Worm (Caenorhabditis elegans): ENCODE results near the gene F57C2.5.
"Not testable (repeated sequence)": the region's sequence is repeated elsewhere in the genome, so short reads cannot be mapped to it uniquely, and the experiment has no call there.

- TF ChIP-seq lsl-1 (GFP tag; optimal IDR thresholded peaks at IDR 0.05): peak; percentile 98
- peak; percentile 84 for TF ChIP-seq repo-1 (tag; optimal IDR thresholded peaks at IDR 0.05)
- not testable (repeated sequence) for TF ChIP-seq nfya-1 (tag; optimal IDR thresholded peaks at IDR 0.05; ENCODE audit: borderline replicate concordance, insufficient read depth); unc-62 (GFP tag; optimal IDR thresholded peaks at IDR 0.05); pha-4 (tag; optimal IDR thresholded peaks at IDR 0.05)
- TF ChIP-seq bed-1 (GFP tag; IDR thresholded peaks at IDR 0.05): peak; percentile 98
- peak; percentile 35 for TF ChIP-seq B0261.1 (tag; optimal IDR thresholded peaks at IDR 0.05)
- TF ChIP-seq aptf-3 (GFP tag; IDR thresholded peaks at IDR 0.05): peak; percentile 95
- TF ChIP-seq B0336.3 (GFP tag; IDR thresholded peaks at IDR 0.05): peak; percentile 92
- peak; percentile 97 for TF ChIP-seq K12H6.12 (tag; optimal IDR thresholded peaks at IDR 0.05)
- TF ChIP-seq ceh-27 (GFP tag; optimal IDR thresholded peaks at IDR 0.05): peak; percentile 97
- TF ChIP-seq lin-35 (GFP tag; optimal IDR thresholded peaks at IDR 0.05): peak in 2 of 3 experiments; percentile 26 to 84
- TF ChIP-seq K11D2.4 (GFP tag; IDR thresholded peaks at IDR 0.05): peak; percentile 99
- TF ChIP-seq akir-1 (GFP tag; optimal IDR thresholded peaks at IDR 0.05): peak; percentile 89
Observed at ce11 chrII:14561549-14562115, 33.6 kb upstream of the F57C2.5 start, which contains the start of gene mog-4.

Measured in whole organism, young adult.